Worm (Caenorhabditis elegans): Measurements from ENCODE around the gene K10D6.4.

Gene K10D6.4

DNA sequence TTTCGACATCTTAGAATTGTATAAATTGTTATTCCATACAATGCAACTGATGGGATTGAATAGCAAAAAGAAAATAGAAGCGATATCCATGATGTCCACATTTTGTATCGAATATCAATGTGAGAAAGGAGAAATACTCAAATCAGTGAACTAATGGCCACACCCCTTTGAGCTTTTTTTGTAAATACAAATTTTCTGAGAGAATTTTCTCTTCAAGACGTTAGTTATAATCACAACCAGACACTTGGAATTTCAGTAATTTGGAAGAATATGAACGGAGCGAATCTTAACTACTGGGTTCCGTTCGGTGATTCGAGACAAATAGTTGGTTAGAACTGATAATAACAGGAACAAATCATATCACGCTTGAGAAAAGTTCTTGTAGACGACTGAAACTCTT, 39.9 kb upstream of the K10D6.4 start, which contains the start of gene srg-41:
TSS of gene srg-41 (minus strand) at position 101 of the 400 bp plus-strand sequence.
- TF ChIP-seq sem-2 (GFP tag; optimal IDR thresholded peaks at IDR 0.05) (no peak), unc-39 (tag; optimal IDR thresholded peaks at IDR 0.05) (no peak), flh-1 (GFP tag; optimal IDR thresholded peaks at IDR 0.05) (no peak), mab-5 (tag; optimal IDR thresholded peaks at IDR 0.05) (no peak), snpc-4 (tag; optimal IDR thresholded peaks at IDR 0.05) (no peak), hlh-1 (tag; optimal IDR thresholded peaks at IDR 0.05) (no peak), unc-120 (tag; optimal IDR thresholded peaks at IDR 0.05; ENCODE audit: poor library complexity, severe bottlenecking) (no peak), ces-1 (GFP tag; optimal IDR thresholded peaks at IDR 0.05) (no peak), lin-13 (tag; optimal IDR thresholded peaks at IDR 0.05) (no peak), ceh-83 (GFP tag; optimal IDR thresholded peaks at IDR 0.05) (no peak), cnd-1 (tag; optimal IDR thresholded peaks at IDR 0.05) (no peak), lsy-2 (tag; optimal IDR thresholded peaks at IDR 0.05) (no peak), nhr-76 (tag; optimal IDR thresholded peaks at IDR 0.05) (no peak), zip-8 (tag; optimal IDR thresholded peaks at IDR 0.05) (no peak), ztf-11 (tag; optimal IDR thresholded peaks at IDR 0.05) (no peak), M03D4.4 (tag; optimal IDR thresholded peaks at IDR 0.05) (no peak), sptf-1 (tag; optimal IDR thresholded peaks at IDR 0.05) (no peak), mls-2 (tag; optimal IDR thresholded peaks at IDR 0.05) (no peak), elt-1 (tag; optimal IDR thresholded peaks at IDR 0.05; ENCODE audit: borderline replicate concordance, insufficient read depth) (no peak)

DNA sequence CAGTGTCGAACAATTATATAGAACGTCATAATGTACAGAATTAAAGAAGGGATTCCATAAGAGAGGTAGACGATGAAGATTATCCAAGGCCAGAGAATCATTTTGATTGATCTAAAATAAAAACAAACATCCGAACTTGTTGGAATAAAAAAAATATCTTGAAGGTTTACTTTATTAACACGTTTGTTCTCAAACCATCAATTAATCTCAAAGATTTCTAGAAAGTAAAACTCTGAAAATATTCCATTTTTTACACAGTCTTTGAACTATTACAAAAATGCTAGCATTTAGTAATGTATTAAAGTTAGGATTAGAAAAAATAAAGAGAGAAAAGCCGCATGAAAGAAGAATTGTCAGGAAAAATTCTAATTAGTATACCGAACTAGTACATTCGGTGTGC, 37.2 kb upstream of the K10D6.4 start, which contains the start of gene srg-40:
TSS of gene srg-40 (minus strand) at position 101 of the 400 bp plus-strand sequence.
- TF ChIP-seq bed-3 (GFP tag; optimal IDR thresholded peaks at IDR 0.05) (no peak), sptf-1 (tag; optimal IDR thresholded peaks at IDR 0.05) (no peak), lsy-2 (tag; optimal IDR thresholded peaks at IDR 0.05) (no peak), lin-13 (tag; optimal IDR thresholded peaks at IDR 0.05) (no peak), unc-39 (tag; optimal IDR thresholded peaks at IDR 0.05) (no peak), elt-3 (tag; optimal IDR thresholded peaks at IDR 0.05) (no peak), nhr-12 (tag; optimal IDR thresholded peaks at IDR 0.05) (no peak), ztf-11 (tag; optimal IDR thresholded peaks at IDR 0.05) (no peak), nhr-2 (tag; optimal IDR thresholded peaks at IDR 0.05) (no peak), sem-2 (GFP tag; optimal IDR thresholded peaks at IDR 0.05) (no peak), mab-5 (tag; optimal IDR thresholded peaks at IDR 0.05) (no peak), lin-32 (GFP tag; optimal IDR thresholded peaks at IDR 0.05) (no peak), ham-2 (GFP tag; optimal IDR thresholded peaks at IDR 0.05) (no peak)

DNA sequence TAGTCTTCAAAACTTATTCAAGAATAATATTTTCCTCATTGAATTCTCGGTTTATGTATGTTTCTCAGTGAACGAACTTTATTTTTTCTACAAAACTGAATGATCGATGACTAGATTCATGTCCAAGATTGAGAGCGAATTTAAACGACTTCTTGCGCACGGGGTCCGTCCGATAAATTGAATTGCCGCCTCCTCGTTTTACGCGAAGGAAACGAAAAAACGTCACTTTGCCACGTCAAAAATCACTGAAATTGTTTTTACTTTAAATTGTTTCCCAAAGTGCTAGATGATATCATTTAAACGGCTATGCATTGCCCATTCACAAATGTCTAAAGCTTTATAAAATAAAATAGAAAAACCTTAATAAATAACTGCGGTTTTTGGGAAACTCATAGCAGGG, 34.0 kb upstream of the K10D6.4 start:
- TF ChIP-seq lin-32 (GFP tag; optimal IDR thresholded peaks at IDR 0.05) (no peak), sptf-1 (tag; optimal IDR thresholded peaks at IDR 0.05) (no peak), snpc-4 (tag; optimal IDR thresholded peaks at IDR 0.05) (no peak), M03D4.4 (tag; optimal IDR thresholded peaks at IDR 0.05) (no peak), ceh-83 (GFP tag; optimal IDR thresholded peaks at IDR 0.05) (no peak), blmp-1 (tag; optimal IDR thresholded peaks at IDR 0.05) (no peak)

DNA sequence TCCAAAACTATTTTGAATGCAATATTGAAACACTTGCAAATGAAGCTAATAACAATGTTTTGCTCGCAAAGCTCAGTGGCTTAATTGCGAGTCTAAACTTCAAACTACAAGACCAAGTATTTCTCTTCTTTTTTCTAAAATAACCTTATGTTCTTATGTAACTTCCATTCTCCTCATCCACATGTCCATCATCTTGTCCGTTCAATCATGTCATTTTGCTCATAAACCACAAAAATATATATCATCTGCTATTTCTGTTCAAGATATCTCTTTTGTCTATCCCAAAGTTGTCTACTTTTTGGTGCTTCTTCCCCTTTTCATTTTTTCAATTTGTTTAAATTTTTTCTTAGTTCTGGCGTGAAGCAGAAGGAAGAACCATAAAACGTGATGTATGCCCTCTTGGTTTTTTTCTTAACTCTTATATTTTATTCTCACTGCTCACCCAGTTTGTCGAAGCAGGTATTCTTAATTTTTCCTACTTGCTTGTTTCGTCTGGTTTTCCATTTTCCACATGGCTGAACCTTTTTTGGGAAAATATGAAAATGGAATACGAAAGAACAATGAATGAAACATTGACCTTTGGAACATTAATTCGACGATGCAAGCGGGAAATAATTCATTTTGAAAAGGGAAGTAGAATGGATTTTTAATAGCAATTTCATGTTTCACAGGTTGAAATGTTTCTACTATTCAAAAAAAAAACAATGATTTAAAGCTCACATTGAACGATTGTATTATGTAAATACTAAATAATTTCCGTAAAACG, 31.0 kb upstream of the K10D6.4 start:
- TF ChIP-seq unc-62 (GFP tag; optimal IDR thresholded peaks at IDR 0.05) (no peak), elt-3 (tag; optimal IDR thresholded peaks at IDR 0.05) (no peak), unc-120 (tag; optimal IDR thresholded peaks at IDR 0.05; ENCODE audit: poor library complexity, severe bottlenecking) (no peak), cnd-1 (tag; optimal IDR thresholded peaks at IDR 0.05) (no peak), nhr-28 (tag; optimal IDR thresholded peaks at IDR 0.05) (no peak), lsy-2 (tag; optimal IDR thresholded peaks at IDR 0.05) (no peak), nhr-237 (tag; optimal IDR thresholded peaks at IDR 0.05) (no peak)

- no peak for TF ChIP-seq ces-1 (GFP tag; optimal IDR thresholded peaks at IDR 0.05)
- no peak for TF ChIP-seq bed-3 (GFP tag; optimal IDR thresholded peaks at IDR 0.05)
- no peak for TF ChIP-seq flh-1 (GFP tag; optimal IDR thresholded peaks at IDR 0.05)
- no peak for TF ChIP-seq ztf-11 (tag; optimal IDR thresholded peaks at IDR 0.05)
These were observed 29.8 kb upstream of the K10D6.4 start, which contains the start of gene T19C4.5 for ce11 chrV:11171906-11172305. Gene T19C4.5 (plus strand): TSS chrV:11172213.

Measured in whole organism, mixed stage, embryonic.